Worm (Caenorhabditis elegans) whole organism, L1 larva: ENCODE data around the gene swt-1.

Experiments used
- alr-1 ChIP-seq: fragments of 200-800 bp; sonication (Bioruptor generic); optimal IDR thresholded peaks from 2 replicates; lab custom pipeline; 2018; ENCODE audit warnings: borderline replicate concordance, mild to moderate bottlenecking, missing genetic modification characterization, missing compliant biosample characterization
- ceh-82 ChIP-seq, 3 experiments: fragments of 150-350 bp in 1 of 3; sonication (generic microtip) in 2 of 3; optimal IDR thresholded peaks; 2 replicates each; lab custom pipeline; 2014 to 2017; ENCODE audit warnings: missing biosample characterization in 3 of 3, missing genetic modification characterization in 3 of 3
- fkh-10 ChIP-seq: sonication (generic microtip); optimal IDR thresholded peaks from 2 replicates; lab custom pipeline; 2017; ENCODE audit warnings: missing biosample characterization, missing genetic modification reagents, missing genetic modification characterization
- lin-13 ChIP-seq: fragments of 150-350 bp; optimal IDR thresholded peaks from 2 replicates; lab custom pipeline; 2014; ENCODE audit warnings: missing biosample characterization, missing genetic modification reagents, missing genetic modification characterization
- mdl-1 ChIP-seq, 2 experiments: fragments of 150-350 bp; optimal IDR thresholded peaks; 2 replicates each; lab custom pipeline; 2014 to 2017; ENCODE audit warnings: missing biosample characterization in 2 of 2, missing genetic modification characterization in 2 of 2, inconsistent platforms in 1 of 2
- mep-1 ChIP-seq: fragments of 150-350 bp; optimal IDR thresholded peaks from 2 replicates; lab custom pipeline; 2014; ENCODE audit warnings: missing biosample characterization, missing genetic modification characterization
- nhr-12 ChIP-seq: sonication (generic microtip); optimal IDR thresholded peaks from 2 replicates; lab custom pipeline; 2017; ENCODE audit warnings: missing biosample characterization, missing genetic modification characterization
- pqm-1 ChIP-seq: sonication (generic microtip); optimal IDR thresholded peaks from 3 replicates; lab custom pipeline; 2017; ENCODE audit warnings: missing biosample characterization, missing genetic modification characterization
- rnt-1 ChIP-seq: sonication (generic microtip); optimal IDR thresholded peaks from 2 replicates; lab custom pipeline; 2016; ENCODE audit warnings: mild to moderate bottlenecking, missing genetic modification characterization, moderate library complexity, missing compliant biosample characterization

- peak; percentile 18 for TF ChIP-seq rnt-1
- TF ChIP-seq mdl-1 (tag; optimal IDR thresholded peaks at IDR 0.05; lab: Kevin White, UChicago) = no peak
- peak; percentile 66 for TF ChIP-seq mep-1 (tag; lab: Kevin White, UChicago)
- TF ChIP-seq pqm-1 (tag; lab: Kevin White, UChicago) = no peak
- TF ChIP-seq fkh-10 = peak; percentile 42
- no peak for TF ChIP-seq nhr-12 (tag; lab: Kevin White, UChicago)
- TF ChIP-seq lin-13 = peak; percentile 18
- TF ChIP-seq alr-1 (tag; lab: Kevin White, UChicago) = no peak
- peak; percentile 15 to 58 (median 29) for TF ChIP-seq ceh-82 (tag; optimal IDR thresholded peaks at IDR 0.05; lab: Kevin White, UChicago)
Observed at ce11 chrIV:261607-262006, 45.7 kb upstream of the swt-1 start, which contains the start of gene pqbp-1.1.
